Fruit fly (Drosophila melanogaster): Measurements from ENCODE around the gene Dhc1.

Dhc1 gene

DNA sequence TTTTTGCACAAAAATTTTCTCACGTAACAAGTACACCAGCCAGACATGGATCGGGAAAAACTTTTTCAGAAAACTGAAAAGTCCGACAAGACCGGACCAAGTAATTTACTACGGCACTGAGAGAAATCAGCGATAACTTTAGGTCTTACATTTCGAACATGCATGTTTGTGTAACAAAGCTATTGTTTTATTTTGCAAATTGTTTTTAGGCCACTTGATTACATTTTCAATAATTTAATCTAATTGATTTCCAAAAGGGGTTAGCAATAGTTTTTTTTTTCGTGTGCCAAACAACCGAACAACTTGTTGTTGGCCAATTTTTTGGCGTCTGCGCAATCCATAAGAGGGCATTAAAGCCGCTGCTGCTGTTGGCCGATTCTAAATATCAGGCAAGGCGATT is 61.3 kb downstream of the Dhc1 start (continued):
- peak; percentile 96 for TF ChIP-seq Med (GFP tag)
- no peak for TF ChIP-seq amos (GFP tag; IDR thresholded peaks at IDR 0.05; ENCODE audit: partially characterized antibody)
- peak; percentile 61 for TF ChIP-seq CG6813 (GFP tag; optimal IDR thresholded peaks at IDR 0.05)
- no peak for TF ChIP-seq ac (GFP tag; optimal IDR thresholded peaks at IDR 0.05)
- peak; percentile 16 for TF ChIP-seq CG15011 (GFP tag; optimal IDR thresholded peaks at IDR 0.05)
- TF ChIP-seq CG10147 (GFP tag; optimal IDR thresholded peaks at IDR 0.05), result peak; percentile 65
- TF ChIP-seq Dip3 (GFP tag; optimal IDR thresholded peaks at IDR 0.05), result peak; percentile 31
- no peak for TF ChIP-seq CG11398 (GFP tag; optimal IDR thresholded peaks at IDR 0.05)
- peak; percentile 82 for TF ChIP-seq Sox102F (GFP tag; optimal IDR thresholded peaks at IDR 0.05)
- peak; percentile 62 for TF ChIP-seq Fer3 (tag; optimal IDR thresholded peaks at IDR 0.05)
- peak; percentile 42 for TF ChIP-seq Sry-δ (GFP tag; optimal IDR thresholded peaks at IDR 0.05)
- TF ChIP-seq CG31388 (GFP tag; optimal IDR thresholded peaks at IDR 0.05), result peak; percentile 13
- no peak for TF ChIP-seq Dip2 (GFP tag; IDR thresholded peaks at IDR 0.05)
- peak; percentile 33 for TF ChIP-seq CG30431 (GFP tag; optimal IDR thresholded peaks at IDR 0.05)
- TF ChIP-seq CG14014 (GFP tag; IDR thresholded peaks at IDR 0.05), result peak; percentile 67; the same call in 1 of the 2 replicates
- peak; percentile 55 for TF ChIP-seq bcd (GFP tag; optimal IDR thresholded peaks at IDR 0.05)
- TF ChIP-seq CG9797 (GFP tag; optimal IDR thresholded peaks at IDR 0.05), result no peak
- TF ChIP-seq CG14965 (GFP tag; optimal IDR thresholded peaks at IDR 0.05; ENCODE audit: borderline replicate concordance), result no peak
- no peak for TF ChIP-seq mld (GFP tag; IDR thresholded peaks at IDR 0.05; ENCODE audit: partially characterized antibody)
- peak; percentile 13 for TF ChIP-seq nerfin-1 (tag; optimal IDR thresholded peaks at IDR 0.05)
- TF ChIP-seq CG8765 (GFP tag; IDR thresholded peaks at IDR 0.05), result no peak
- TF ChIP-seq Dref (GFP tag; IDR thresholded peaks at IDR 0.05), result no peak
- TF ChIP-seq ase (GFP tag; IDR thresholded peaks at IDR 0.05), result no peak; the same call in 1 of the 3 replicates
- TF ChIP-seq CHES-1-like (GFP tag; optimal IDR thresholded peaks at IDR 0.05), result peak; percentile 27
- peak; percentile 64; the same call in 2 of the 3 replicates for TF ChIP-seq otp (GFP tag; IDR thresholded peaks at IDR 0.05)
- TF ChIP-seq Six4 (GFP tag; optimal IDR thresholded peaks at IDR 0.05), result peak; percentile 37
- no peak for TF ChIP-seq zen2 (GFP tag; IDR thresholded peaks at IDR 0.05; ENCODE audit: partially characterized antibody)
- TF ChIP-seq Blimp-1 (GFP tag; optimal IDR thresholded peaks at IDR 0.05), result peak; percentile 57
- peak; percentile 47 for TF ChIP-seq az2 (GFP tag; optimal IDR thresholded peaks at IDR 0.05)
- peak; percentile 44 for TF ChIP-seq tio (GFP tag; optimal IDR thresholded peaks at IDR 0.05)
- no peak for TF ChIP-seq ftz-f1 (GFP tag; optimal IDR thresholded peaks at IDR 0.05)
- TF ChIP-seq nom (GFP tag; optimal IDR thresholded peaks at IDR 0.05), result no peak
- TF ChIP-seq dysf (GFP tag; IDR thresholded peaks at IDR 0.05), result peak; percentile 80
- TF ChIP-seq CG9215 (GFP tag; IDR thresholded peaks at IDR 0.05), result peak; percentile 32; the same call in 1 of the 2 replicates
- peak; percentile 59 for TF ChIP-seq zfh2 (GFP tag; optimal IDR thresholded peaks at IDR 0.05)
- TF ChIP-seq H15 (GFP tag; IDR thresholded peaks at IDR 0.05), result 0 out of 3 replicates have a peak, but pooled peaks have one; percentile 39
- peak; percentile 27 for TF ChIP-seq CG7786 (GFP tag; optimal IDR thresholded peaks at IDR 0.05)
- peak; percentile 21 for TF ChIP-seq CG1647 (GFP tag; optimal IDR thresholded peaks at IDR 0.05)
- TF ChIP-seq tgo (GFP tag; IDR thresholded peaks at IDR 0.05), result peak; percentile 66
- peak; percentile 58 for TF ChIP-seq Antp (GFP tag; optimal IDR thresholded peaks at IDR 0.05)
- TF ChIP-seq yki (optimal IDR thresholded peaks at IDR 0.05), result no peak
- no peak for TF ChIP-seq CG4730 (GFP tag; IDR thresholded peaks at IDR 0.05)
- peak; percentile 64 for TF ChIP-seq CG12391 (tag; optimal IDR thresholded peaks at IDR 0.05)
- peak; percentile 16 for TF ChIP-seq gro (GFP tag; optimal IDR thresholded peaks at IDR 0.05)
- no peak for TF ChIP-seq CG7745 (tag; optimal IDR thresholded peaks at IDR 0.05)
- peak; percentile 17 for TF ChIP-seq CG9609 (GFP tag; optimal IDR thresholded peaks at IDR 0.05)
- TF ChIP-seq CG9437 (GFP tag; optimal IDR thresholded peaks at IDR 0.05), result peak; percentile 39
- TF ChIP-seq CG1603 (tag; optimal IDR thresholded peaks at IDR 0.05), result peak; percentile 54
- TF ChIP-seq Xrp1 (GFP tag; IDR thresholded peaks at IDR 0.05), result peak; percentile 57
- peak; percentile 48 for TF ChIP-seq NfI (GFP tag; optimal IDR thresholded peaks at IDR 0.05)
- TF ChIP-seq unpg (GFP tag; optimal IDR thresholded peaks at IDR 0.05), result peak; percentile 67
